Worm (Caenorhabditis elegans): ENCODE data around the gene ZK616.2.

ZK616.2 gene

DNA sequence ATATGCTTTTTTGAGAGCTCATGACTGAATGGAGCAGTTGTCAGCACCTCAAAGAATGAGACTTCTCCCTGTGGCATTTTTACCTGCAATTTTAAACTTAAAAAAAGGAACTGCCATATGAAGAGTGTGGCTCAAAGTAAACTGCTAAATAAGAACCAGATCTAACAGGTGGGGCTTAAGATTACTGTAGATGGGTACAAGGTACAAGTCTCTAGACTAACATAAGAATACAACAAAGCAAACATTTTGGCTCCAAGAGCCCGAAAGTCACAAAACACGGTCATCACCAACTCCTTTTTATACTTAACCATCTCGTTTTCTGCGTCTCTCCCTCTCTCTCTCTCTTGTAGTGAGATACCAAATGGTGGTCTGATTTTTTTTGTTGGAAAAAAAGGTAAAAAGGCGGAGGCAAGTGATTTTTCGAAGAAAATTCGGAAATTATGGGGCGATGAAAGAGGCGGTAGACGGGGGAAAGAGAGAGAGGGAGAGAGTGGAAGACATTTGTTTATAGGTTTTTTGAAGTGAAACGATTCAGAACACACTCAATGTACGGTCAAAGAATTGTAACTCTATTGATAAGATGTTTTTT, 9.1 kb upstream of the ZK616.2 start, which contains the start of gene elo-6 (continued):
- TF ChIP-seq nhr-19 (GFP tag; conservative IDR thresholded peaks at IDR 0.05), result no peak
- no peak for TF ChIP-seq nhr-28 (tag; optimal IDR thresholded peaks at IDR 0.05)
- no peak for TF ChIP-seq lin-39 (tag; optimal IDR thresholded peaks at IDR 0.05)
- no peak for TF ChIP-seq irx-1 (tag; optimal IDR thresholded peaks at IDR 0.05)
- TF ChIP-seq hpl-2 (GFP tag; optimal IDR thresholded peaks at IDR 0.05), result no peak
- peak; percentile 84 for TF ChIP-seq nhr-85 (tag)
- TF ChIP-seq ets-5 (GFP tag; IDR thresholded peaks at IDR 0.05), result no peak
- no peak for TF ChIP-seq isw-1 (GFP tag; IDR thresholded peaks at IDR 0.05)

DNA sequence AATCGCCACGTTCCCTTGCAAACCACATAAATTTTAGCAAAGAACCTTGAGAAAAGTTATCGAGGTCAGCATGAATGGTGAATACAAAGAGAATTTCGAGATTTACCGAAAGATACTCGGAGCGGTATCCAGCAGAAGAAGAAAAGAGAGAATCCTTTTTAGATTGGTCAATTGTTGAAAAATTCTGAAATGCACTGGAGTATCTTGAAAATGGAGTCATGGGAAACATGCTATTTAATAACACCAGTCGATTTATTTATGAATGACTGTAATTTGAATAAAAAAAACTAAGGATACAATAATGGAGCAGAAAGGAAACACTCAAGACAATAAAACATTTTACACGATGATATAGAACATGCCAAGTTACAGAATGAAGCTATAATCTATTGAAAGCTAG, 7.7 kb upstream of the ZK616.2 start:
- TF ChIP-seq ces-1 (GFP tag; optimal IDR thresholded peaks at IDR 0.05), result no peak
- TF ChIP-seq nhr-237 (tag; optimal IDR thresholded peaks at IDR 0.05), result no peak
- no peak for TF ChIP-seq tlp-1 (tag; optimal IDR thresholded peaks at IDR 0.05)
- no peak for TF ChIP-seq pag-3 (tag; optimal IDR thresholded peaks at IDR 0.05; ENCODE audit: borderline replicate concordance, insufficient read depth)
- peak; percentile 19 for TF ChIP-seq lin-14 (GFP tag; optimal IDR thresholded peaks at IDR 0.05)
- TF ChIP-seq efl-3 (GFP tag; optimal IDR thresholded peaks at IDR 0.05), result no peak
- TF ChIP-seq nhr-85 (tag), result peak; percentile 47
- no peak for TF ChIP-seq skn-1 (tag; optimal IDR thresholded peaks at IDR 0.05)
- TF ChIP-seq nhr-11 (tag; optimal IDR thresholded peaks at IDR 0.05), result no peak
- no peak for TF ChIP-seq nhr-28 (tag; optimal IDR thresholded peaks at IDR 0.05)
- no peak for TF ChIP-seq sup-37 (GFP tag; optimal IDR thresholded peaks at IDR 0.05)
- TF ChIP-seq aha-1 (tag; optimal IDR thresholded peaks at IDR 0.05), result no peak
- no peak for TF ChIP-seq tbx-2 (tag; optimal IDR thresholded peaks at IDR 0.05)

DNA sequence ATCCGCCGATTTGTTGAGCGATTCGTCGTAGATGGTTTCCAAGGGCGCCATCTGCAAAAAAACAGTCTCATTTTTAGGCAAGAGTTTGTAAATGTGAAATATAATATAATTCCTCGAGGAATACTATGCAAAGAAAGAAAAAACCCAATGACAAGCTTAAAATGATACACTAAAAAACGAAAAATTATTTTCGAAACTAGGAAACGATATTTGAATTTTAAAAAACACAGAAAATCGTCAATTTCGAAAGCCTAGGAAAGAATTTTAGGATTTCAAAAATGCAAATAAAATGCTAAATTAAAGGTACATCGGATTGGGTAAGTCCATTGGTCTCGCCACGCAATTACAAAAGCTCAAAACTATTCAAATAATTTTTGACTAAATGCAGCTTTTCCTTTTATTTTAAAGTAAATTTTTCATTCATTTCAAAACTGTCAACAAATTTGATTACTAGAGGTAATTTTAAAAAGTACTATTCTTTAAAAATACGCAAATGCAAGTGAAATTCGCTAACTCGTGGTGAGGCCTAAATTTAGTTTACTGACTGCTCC, 6.1 kb upstream of the ZK616.2 start, which contains the start of the genes htp-1 and ZK616.5:
htp-1 (minus strand) TSS at position 51 of the 551 bp plus-strand sequence.
ZK616.5 (plus strand) TSS at position 423 of the 551 bp plus-strand sequence.
- no peak for TF ChIP-seq grh-1 (GFP tag; IDR thresholded peaks at IDR 0.05)
- TF ChIP-seq nhr-12 (tag; optimal IDR thresholded peaks at IDR 0.05), result no peak
- TF ChIP-seq elt-2 (tag; optimal IDR thresholded peaks at IDR 0.05), result no peak
- TF ChIP-seq ztf-4 (tag; optimal IDR thresholded peaks at IDR 0.05), result no peak
- no peak for TF ChIP-seq ceh-82 (tag; optimal IDR thresholded peaks at IDR 0.05)
- TF ChIP-seq ces-1 (GFP tag; optimal IDR thresholded peaks at IDR 0.05), result no peak
- no peak for TF ChIP-seq snu-23 (GFP tag; optimal IDR thresholded peaks at IDR 0.05)
- no peak for TF ChIP-seq lin-39 (tag; optimal IDR thresholded peaks at IDR 0.05)
- no peak for TF ChIP-seq fkh-10 (GFP tag; optimal IDR thresholded peaks at IDR 0.05)
- TF ChIP-seq elt-3 (tag; optimal IDR thresholded peaks at IDR 0.05), result no peak
- TF ChIP-seq sox-4 (tag; optimal IDR thresholded peaks at IDR 0.05), result no peak
- no peak for TF ChIP-seq nhr-47 (tag; optimal IDR thresholded peaks at IDR 0.05)
- no peak for TF ChIP-seq C16A3.4 (tag; optimal IDR thresholded peaks at IDR 0.05)
- no peak for TF ChIP-seq nhr-20 (tag; optimal IDR thresholded peaks at IDR 0.05)
- TF ChIP-seq nhr-84 (tag; optimal IDR thresholded peaks at IDR 0.05), result no peak

DNA sequence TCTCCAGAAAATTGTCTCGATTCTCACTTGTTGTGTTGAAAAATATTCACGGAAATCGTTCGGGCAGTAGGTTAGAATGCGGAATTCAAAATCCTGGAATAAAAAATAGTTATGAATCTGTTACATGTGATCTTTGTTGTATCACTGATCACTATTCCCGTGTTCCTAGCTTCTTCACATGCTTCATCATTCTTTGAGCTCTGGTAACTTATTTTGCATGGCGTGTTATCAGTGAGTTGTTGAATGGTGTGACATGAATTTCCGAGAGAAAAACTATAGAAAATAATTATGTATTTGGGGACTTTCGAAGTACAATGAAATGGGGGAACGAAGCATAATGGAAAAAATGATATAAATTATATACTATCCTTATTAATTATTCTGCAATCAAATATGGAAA, 4.1 kb upstream of the ZK616.2 start:
- no peak for TF ChIP-seq isw-1 (GFP tag; IDR thresholded peaks at IDR 0.05)
- peak in 1 of 2 experiments; percentile 43 for TF ChIP-seq lin-35 (GFP tag; optimal IDR thresholded peaks at IDR 0.05)
- no peak for TF ChIP-seq sptf-1 (tag; optimal IDR thresholded peaks at IDR 0.05)
- peak; percentile 54 for TF ChIP-seq elt-2 (tag; optimal IDR thresholded peaks at IDR 0.05)
- TF ChIP-seq nhr-71 (tag; optimal IDR thresholded peaks at IDR 0.05), result peak; percentile 18

DNA sequence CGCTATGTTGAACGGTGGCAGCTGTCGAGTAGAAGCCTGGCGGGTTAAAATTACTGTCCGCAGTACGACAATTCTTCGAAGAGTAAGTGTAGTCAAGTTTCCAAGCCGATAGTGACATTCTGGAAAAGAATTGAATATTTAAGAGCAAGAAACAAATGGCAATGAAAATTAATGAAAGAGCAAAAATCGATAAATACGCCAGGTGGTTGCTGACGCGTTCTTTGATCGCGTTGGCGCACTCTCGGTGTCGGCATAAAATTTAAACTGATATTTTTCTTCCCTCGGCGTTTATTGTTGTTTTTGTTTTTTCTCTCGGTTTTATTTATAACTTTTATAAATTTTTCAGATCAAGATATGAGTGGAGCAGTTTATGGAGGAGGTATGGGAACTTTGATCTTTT, 3.0 kb upstream of the ZK616.2 start, which contains the start of the genes perm-3 and swsn-6:
perm-3 (minus strand) TSS at position 118 of the 400 bp plus-strand sequence.
swsn-6 (plus strand) TSS at position 347 of the 400 bp plus-strand sequence.
- no peak for TF ChIP-seq lir-3 (tag; optimal IDR thresholded peaks at IDR 0.05; ENCODE audit: poor library complexity)
- no peak for TF ChIP-seq aly-2 (tag; optimal IDR thresholded peaks at IDR 0.05)
- TF ChIP-seq ceh-63 (GFP tag; optimal IDR thresholded peaks at IDR 0.05), result no peak
- peak; percentile 76 for TF ChIP-seq isw-1 (GFP tag; IDR thresholded peaks at IDR 0.05)
- peak; percentile 90 for TF ChIP-seq swsn-7 (tag; optimal IDR thresholded peaks at IDR 0.05)
- TF ChIP-seq nhr-76 (tag; optimal IDR thresholded peaks at IDR 0.05), result no peak
- peak; percentile 64 for TF ChIP-seq lin-13 (GFP tag; optimal IDR thresholded peaks at IDR 0.05)
- TF ChIP-seq nhr-77 (tag; optimal IDR thresholded peaks at IDR 0.05), result peak; percentile 48
- no peak for TF ChIP-seq sptf-1 (tag; optimal IDR thresholded peaks at IDR 0.05)
- TF ChIP-seq nhr-20 (tag; optimal IDR thresholded peaks at IDR 0.05), result peak; percentile 84
- peak; percentile 85 for TF ChIP-seq nhr-19 (GFP tag; conservative IDR thresholded peaks at IDR 0.05)
- no peak for TF ChIP-seq vab-15 (tag; optimal IDR thresholded peaks at IDR 0.05)
- TF ChIP-seq mep-1 (tag; optimal IDR thresholded peaks at IDR 0.05), result peak; percentile 94
- peak; percentile 90 for TF ChIP-seq nhr-71 (tag; optimal IDR thresholded peaks at IDR 0.05)
- TF ChIP-seq snpc-4 (tag; optimal IDR thresholded peaks at IDR 0.05), result peak; percentile 81
- peak; percentile 75 for TF ChIP-seq lin-15B (tag; optimal IDR thresholded peaks at IDR 0.05)

Data from whole organism, L1 larva.